Fruit fly (Drosophila melanogaster) whole organism, embryonic: ENCODE results near the gene CG15602.

Source experiments
- ATbp ChIP-seq: fragments of 200-800 bp; sonication (Bioruptor generic); optimal IDR thresholded peaks from 2 replicates; lab custom pipeline; 2017; ENCODE audit warnings: missing biosample characterization, mild to moderate bottlenecking, missing genetic modification characterization, missing genetic modification reagents
- Asciz ChIP-seq: fragments of 200-800 bp; sonication (Bioruptor generic); optimal IDR thresholded peaks from 2 replicates; lab custom pipeline; 2017; ENCODE audit warnings: missing biosample characterization, mild to moderate bottlenecking, missing genetic modification characterization, missing genetic modification reagents
- CG11504 ChIP-seq: fragments of 200-800 bp; sonication (Bioruptor generic); optimal IDR thresholded peaks from 3 replicates; lab custom pipeline; 2019; ENCODE audit warnings: missing biosample characterization, mild to moderate bottlenecking, missing genetic modification characterization, moderate library complexity
- CG11696 ChIP-seq: fragments of 200-800 bp; sonication (Bioruptor generic); IDR thresholded peaks from 2 replicates; pipeline ENCODE4 v1.3.6; 2022; ENCODE audit warnings: missing biosample characterization, missing genetic modification characterization
- CG12659 ChIP-seq: fragments of 200-800 bp; sonication (Bioruptor generic); optimal IDR thresholded peaks from 3 replicates; lab custom pipeline; 2017; ENCODE audit warnings: mild to moderate bottlenecking, missing biosample characterization, missing genetic modification reagents, missing genetic modification characterization
- CG1602 ChIP-seq: fragments of 200-800 bp; sonication (Bioruptor generic); optimal IDR thresholded peaks from 3 replicates; lab custom pipeline; 2016; ENCODE audit warnings: missing biosample characterization, missing genetic modification characterization
- CG18262 ChIP-seq: fragments of 200-800 bp; optimal IDR thresholded peaks from 3 replicates; lab custom pipeline; 2019; ENCODE audit warnings: missing biosample characterization, mild to moderate bottlenecking, missing genetic modification characterization, moderate library complexity
- CG2116 ChIP-seq: fragments of 200-800 bp; sonication (Bioruptor generic); optimal IDR thresholded peaks from 3 replicates; lab custom pipeline; 2018; ENCODE audit warnings: missing biosample characterization, mild to moderate bottlenecking, missing genetic modification characterization
- CG3065 ChIP-seq: fragments of 200-800 bp; sonication (Bioruptor generic); optimal IDR thresholded peaks from 2 replicates; lab custom pipeline; 2016; ENCODE audit warnings: missing biosample characterization, missing genetic modification characterization
- CG32532 ChIP-seq: fragments of 200-800 bp; sonication (Bioruptor generic); IDR thresholded peaks from 2 replicates; pipeline ENCODE4 v1.3.6; 2022; ENCODE audit warnings: missing biosample characterization, missing genetic modification characterization
- CG33213 ChIP-seq: fragments of 200-800 bp; sonication (Bioruptor generic); optimal IDR thresholded peaks from 3 replicates; lab custom pipeline; 2016; ENCODE audit warnings: missing biosample characterization, missing genetic modification characterization
- CG42726 ChIP-seq: fragments of 200-800 bp; sonication (Bioruptor generic); IDR thresholded peaks from 2 replicates; pipeline ENCODE4 v1.3.6; 2022; ENCODE audit warnings: missing biosample characterization, missing genetic modification characterization; ENCODE audit not compliant: partially characterized antibody
- CG8388 ChIP-seq: fragments of 200-800 bp; sonication (Bioruptor generic); optimal IDR thresholded peaks from 2 replicates; lab custom pipeline; 2019; ENCODE audit warnings: missing biosample characterization, mild to moderate bottlenecking, missing genetic modification characterization, moderate library complexity
- CHES-1-like ChIP-seq: fragments of 200-800 bp; sonication (Bioruptor generic); optimal IDR thresholded peaks from 2 replicates; lab custom pipeline; 2016; ENCODE audit warnings: missing biosample characterization, missing genetic modification characterization
- CoRest ChIP-seq: fragments of 200-800 bp; sonication (Bioruptor generic); optimal IDR thresholded peaks from 3 replicates; lab custom pipeline; 2018; ENCODE audit warnings: missing biosample characterization, mild to moderate bottlenecking, missing genetic modification characterization, moderate library complexity
- Dfd ChIP-seq, 2 experiments: fragments of >200 bp; optimal IDR thresholded peaks; 2 replicates each; lab custom pipeline; 2017; ENCODE audit warnings: missing biosample characterization in 2 of 2, missing genetic modification characterization in 2 of 2
- Dip3 ChIP-seq: fragments of 200-800 bp; sonication (Bioruptor generic); optimal IDR thresholded peaks from 3 replicates; lab custom pipeline; 2016; ENCODE audit warnings: missing biosample characterization, missing genetic modification characterization
- Doc3 ChIP-seq: fragments of 200-800 bp; sonication (Bioruptor generic); IDR thresholded peaks from 3 replicates; pipeline ENCODE4 v1.3.6; 2022; ENCODE audit warnings: missing biosample characterization, missing genetic modification characterization; ENCODE audit not compliant: partially characterized antibody
- Elba2 ChIP-seq: fragments of 200-800 bp; sonication (Bioruptor generic); optimal IDR thresholded peaks from 3 replicates; lab custom pipeline; 2016; ENCODE audit warnings: missing biosample characterization, missing genetic modification characterization
- Hmr ChIP-seq: fragments of 200-800 bp; sonication (Bioruptor generic); optimal IDR thresholded peaks from 3 replicates; lab custom pipeline; 2017; ENCODE audit warnings: mild to moderate bottlenecking, missing biosample characterization, missing genetic modification reagents, missing genetic modification characterization
- Lpt ChIP-seq: fragments of >200 bp; optimal IDR thresholded peaks from 2 replicates; lab custom pipeline; 2018; ENCODE audit warnings: missing biosample characterization, missing genetic modification characterization
- Myb ChIP-seq: fragments of 200-800 bp; sonication (Bioruptor generic); optimal IDR thresholded peaks from 2 replicates; lab custom pipeline; 2016; ENCODE audit warnings: missing biosample characterization, missing genetic modification characterization
- NC2β ChIP-seq: fragments of 200-800 bp; sonication (Bioruptor generic); optimal IDR thresholded peaks from 2 replicates; lab custom pipeline; 2016; ENCODE audit warnings: missing biosample characterization, missing genetic modification characterization
- NfI ChIP-seq: fragments of 200-800 bp; sonication (Bioruptor generic); optimal IDR thresholded peaks from 3 replicates; lab custom pipeline; 2018; ENCODE audit warnings: missing biosample characterization, mild to moderate bottlenecking, missing genetic modification characterization, moderate library complexity
- Sox102F ChIP-seq: fragments of 200-800 bp; sonication (Bioruptor generic); optimal IDR thresholded peaks from 2 replicates; lab custom pipeline; 2018; ENCODE audit warnings: missing biosample characterization, mild to moderate bottlenecking, missing genetic modification characterization, moderate library complexity
- Trl ChIP-seq, 3 experiments: fragments of >200 bp in 2 of 3; fragments of 200-800 bp in 1 of 3; sonication (Bioruptor generic) in 1 of 3; optimal IDR thresholded peaks; 2 replicates in 1 of 3; 3 replicates in 2 of 3; lab custom pipeline; 2016 to 2017; ENCODE audit warnings: missing biosample characterization in 1 of 3, missing genetic modification characterization in 1 of 3
- bowl ChIP-seq: fragments of 200-800 bp; sonication (Bioruptor generic); IDR thresholded peaks from 2 replicates; pipeline ENCODE4 v1.3.6; 2022; ENCODE audit warnings: missing biosample characterization, missing genetic modification characterization
- br ChIP-seq: fragments of >200 bp; optimal IDR thresholded peaks from 2 replicates; lab custom pipeline; 2017
- cad ChIP-seq: fragments of >200 bp; optimal IDR thresholded peaks from 2 replicates; lab custom pipeline; 2017; ENCODE audit warnings: missing biosample characterization, missing genetic modification characterization
- exex ChIP-seq: fragments of 200-800 bp; sonication (Bioruptor generic); optimal IDR thresholded peaks from 4 replicates; lab custom pipeline; 2018; ENCODE audit warnings: missing biosample characterization, mild to moderate bottlenecking, missing genetic modification characterization, moderate library complexity
- gcm ChIP-seq: fragments of 200-800 bp; sonication (Bioruptor generic); optimal IDR thresholded peaks from 2 replicates; lab custom pipeline; 2019; ENCODE audit warnings: missing biosample characterization, mild to moderate bottlenecking, missing genetic modification characterization, moderate library complexity
- ken ChIP-seq: fragments of 200-800 bp; sonication (Bioruptor generic); IDR thresholded peaks from 3 replicates; pipeline ENCODE4 v1.3.6; 2022; ENCODE audit warnings: missing biosample characterization, missing genetic modification characterization
- lov ChIP-seq, 2 experiments: fragments of 200-800 bp in 1 of 2; fragments of >200 bp in 1 of 2; sonication (Bioruptor generic) in 1 of 2; IDR thresholded peaks in 1 of 2; optimal IDR thresholded peaks in 1 of 2; 2 replicates in 1 of 2; 3 replicates in 1 of 2; pipeline versions ENCODE4 v1.3.6 to Lab custom; 2017 to 2022; ENCODE audit warnings: missing biosample characterization in 1 of 2, missing genetic modification characterization in 1 of 2
- luna ChIP-seq: fragments of 200-800 bp; sonication (Bioruptor generic); optimal IDR thresholded peaks from 2 replicates; lab custom pipeline; 2016; ENCODE audit warnings: missing biosample characterization, missing genetic modification characterization
- nom ChIP-seq: fragments of 200-800 bp; sonication (Bioruptor generic); optimal IDR thresholded peaks from 2 replicates; lab custom pipeline; 2017; ENCODE audit warnings: missing biosample characterization, missing genetic modification characterization, mild to moderate bottlenecking, moderate library complexity, missing genetic modification reagents
- odd ChIP-seq: fragments of 200-800 bp; sonication (Bioruptor generic); optimal IDR thresholded peaks from 2 replicates; lab custom pipeline; 2017; ENCODE audit warnings: missing biosample characterization, mild to moderate bottlenecking, missing genetic modification characterization
- peb ChIP-seq: fragments of 200-800 bp; sonication (Bioruptor generic); IDR thresholded peaks from 2 replicates; pipeline ENCODE4 v1.3.6; 2022; ENCODE audit warnings: missing biosample characterization, missing genetic modification characterization
- rib ChIP-seq: fragments of 200-800 bp; sonication (Bioruptor generic); IDR thresholded peaks from 2 replicates; pipeline ENCODE4 v1.3.6; 2022; ENCODE audit warnings: missing biosample characterization, missing genetic modification characterization
- salm ChIP-seq: fragments of 200-800 bp; sonication (Bioruptor generic); optimal IDR thresholded peaks from 2 replicates; lab custom pipeline; 2018; ENCODE audit warnings: missing biosample characterization, mild to moderate bottlenecking, missing genetic modification characterization
- sna ChIP-seq: fragments of 200-800 bp; sonication (Bioruptor generic); IDR thresholded peaks from 2 replicates; pipeline ENCODE4 v1.3.6; 2022; ENCODE audit warnings: missing biosample characterization, missing genetic modification characterization; ENCODE audit not compliant: partially characterized antibody
- sob ChIP-seq: fragments of 200-800 bp; sonication (Bioruptor generic); IDR thresholded peaks from 2 replicates; pipeline ENCODE4 v1.3.6; 2022; ENCODE audit warnings: missing biosample characterization, missing genetic modification characterization
- stc ChIP-seq: fragments of 200-800 bp; sonication (Bioruptor generic); IDR thresholded peaks from 2 replicates; pipeline ENCODE4 v1.3.6; 2022; ENCODE audit warnings: missing biosample characterization, missing genetic modification characterization
- tap ChIP-seq: fragments of 200-800 bp; optimal IDR thresholded peaks from 3 replicates; lab custom pipeline; 2019; ENCODE audit warnings: missing biosample characterization, mild to moderate bottlenecking, missing genetic modification characterization, moderate library complexity
- tna ChIP-seq: fragments of 200-800 bp; sonication (Bioruptor generic); IDR thresholded peaks from 2 replicates; pipeline ENCODE4 v1.3.6; 2022; ENCODE audit warnings: missing biosample characterization, missing genetic modification characterization; ENCODE audit not compliant: partially characterized antibody
- trem ChIP-seq: fragments of 200-800 bp; optimal IDR thresholded peaks from 3 replicates; lab custom pipeline; 2019; ENCODE audit warnings: missing biosample characterization, mild to moderate bottlenecking, missing genetic modification characterization, moderate library complexity
- trh ChIP-seq: fragments of 200-800 bp; sonication (Bioruptor generic); optimal IDR thresholded peaks from 2 replicates; lab custom pipeline; 2016; ENCODE audit warnings: missing biosample characterization, missing genetic modification characterization
- tx ChIP-seq: fragments of 200-800 bp; sonication (Bioruptor generic); optimal IDR thresholded peaks from 2 replicates; lab custom pipeline; 2016; ENCODE audit warnings: missing biosample characterization, missing genetic modification characterization
- unpg ChIP-seq: fragments of 200-800 bp; sonication (Bioruptor generic); optimal IDR thresholded peaks from 3 replicates; lab custom pipeline; 2018; ENCODE audit warnings: missing biosample characterization, mild to moderate bottlenecking, missing genetic modification characterization, moderate library complexity
- zen2 ChIP-seq: fragments of 200-800 bp; sonication (Bioruptor generic); IDR thresholded peaks from 3 replicates; pipeline ENCODE4 v1.3.6; 2022; ENCODE audit warnings: missing biosample characterization, missing genetic modification characterization; ENCODE audit not compliant: partially characterized antibody

Gene CG15602

DNA sequence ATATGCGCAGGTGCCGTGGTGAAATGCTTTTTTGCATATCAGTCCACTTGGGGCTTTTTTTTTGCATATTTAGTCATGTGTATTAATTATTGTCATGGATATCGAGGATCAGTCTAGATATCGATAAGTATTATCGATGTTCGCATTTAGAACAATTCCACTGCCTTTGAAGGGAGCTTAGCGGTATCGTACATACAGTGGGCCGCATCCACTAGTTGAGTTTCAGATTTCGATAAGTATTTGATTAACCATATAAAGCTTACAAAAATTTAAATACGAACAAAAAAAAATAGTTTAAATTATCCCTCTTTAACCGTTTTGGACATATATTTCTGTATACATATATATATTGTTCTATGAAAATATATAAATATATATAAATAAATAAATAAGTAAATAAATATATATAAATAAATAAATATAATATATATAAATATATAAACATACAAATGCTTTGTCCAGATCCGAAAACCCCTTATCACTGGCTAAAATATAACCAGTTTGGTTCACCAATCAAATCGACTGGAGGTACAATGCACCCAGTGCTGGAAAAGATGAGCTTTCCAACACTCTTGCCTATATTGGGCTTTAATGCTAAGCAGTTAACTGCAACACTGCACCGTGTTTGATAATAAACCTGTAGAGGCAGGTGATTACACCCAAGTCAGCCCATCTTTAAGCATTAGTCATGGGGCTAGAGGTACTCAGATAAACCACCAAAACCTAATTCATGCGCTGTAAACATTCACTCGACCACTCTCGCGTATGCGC lies 3.8 kb downstream of the CG15602 start (continued):
- TF ChIP-seq tx (GFP tag; lab: Kevin White, UChicago) = no peak
- no peak for TF ChIP-seq rib (GFP tag; lab: Robert Waterston, UW)
- TF ChIP-seq nom (GFP tag; lab: Kevin White, UChicago) = no peak
- TF ChIP-seq CHES-1-like (GFP tag; lab: Kevin White, UChicago) = no peak
- peak; percentile 32 for TF ChIP-seq CG8388
- TF ChIP-seq sna (GFP tag; lab: Robert Waterston, UW) = peak; percentile 31; the same call in 1 of the 2 replicates
- TF ChIP-seq Doc3 (GFP tag; lab: Robert Waterston, UW) = peak; percentile 64
- TF ChIP-seq Elba2 = no peak
- no peak for TF ChIP-seq peb (GFP tag; lab: Robert Waterston, UW)
- TF ChIP-seq CG2116 (GFP tag; lab: Kevin White, UChicago) = peak; percentile 36
- no peak for TF ChIP-seq bowl (GFP tag; lab: Robert Waterston, UW)
- no peak for TF ChIP-seq sob (GFP tag; lab: Robert Waterston, UW)
- no peak for TF ChIP-seq salm (tag; lab: Kevin White, UChicago)
- peak; percentile 29 for TF ChIP-seq ATbp (GFP tag; lab: Kevin White, UChicago)
- TF ChIP-seq Hmr (GFP tag; lab: Kevin White, UChicago) = peak; percentile 58
- TF ChIP-seq CG33213 = no peak
- no peak for TF ChIP-seq luna (GFP tag; lab: Kevin White, UChicago)
- TF ChIP-seq tap (tag; lab: Kevin White, UChicago) = no peak
- no peak for TF ChIP-seq CG3065
- no peak for TF ChIP-seq Sox102F
- TF ChIP-seq CG18262 (tag; lab: Kevin White, UChicago) = peak; percentile 36
- TF ChIP-seq odd (GFP tag; lab: Kevin White, UChicago) = no peak
- no peak for TF ChIP-seq br (lab: Kevin White, UChicago)
- no peak for TF ChIP-seq CG11504
- no peak for TF ChIP-seq NC2β (GFP tag; lab: Kevin White, UChicago)
- TF ChIP-seq Myb = no peak
- peak; percentile 32; the same call in 1 of the 2 replicates for TF ChIP-seq CG42726 (GFP tag; lab: Robert Waterston, UW)
- TF ChIP-seq Dip3 (GFP tag; lab: Kevin White, UChicago) = no peak
- TF ChIP-seq tna = peak; percentile 38; the same call in 1 of the 2 replicates
- no peak for TF ChIP-seq CG32532 (GFP tag; lab: Robert Waterston, UW)
- TF ChIP-seq CG1602 (GFP tag; lab: Kevin White, UChicago) = no peak
- TF ChIP-seq NfI (GFP tag; lab: Kevin White, UChicago) = peak; percentile 23
- peak; percentile 24 for TF ChIP-seq unpg
- no peak for TF ChIP-seq Trl (optimal IDR thresholded peaks at IDR 0.05; lab: Kevin White, UChicago)
- no peak for TF ChIP-seq Trl (GFP tag; optimal IDR thresholded peaks at IDR 0.05; lab: Kevin White, UChicago)
- TF ChIP-seq cad (GFP tag; lab: Kevin White, UChicago) = no peak
- TF ChIP-seq zen2 (GFP tag; lab: Robert Waterston, UW) = peak; percentile 69
- TF ChIP-seq Asciz = no peak
- TF ChIP-seq stc (GFP tag; lab: Robert Waterston, UW) = no peak
- TF ChIP-seq Dfd (GFP tag; optimal IDR thresholded peaks at IDR 0.05; lab: Kevin White, UChicago) = no peak
- TF ChIP-seq Lpt (GFP tag; lab: Kevin White, UChicago) = no peak
- peak; percentile 21 for TF ChIP-seq gcm (GFP tag; lab: Kevin White, UChicago)
- TF ChIP-seq CoRest (tag; lab: Kevin White, UChicago) = peak; percentile 40
- TF ChIP-seq exex = peak; percentile 27
- peak; percentile 20 for TF ChIP-seq CG12659
- no peak for TF ChIP-seq ken (GFP tag; lab: Robert Waterston, UW)
- TF ChIP-seq trem (tag; lab: Kevin White, UChicago) = peak; percentile 11
- no peak for TF ChIP-seq trh (GFP tag; lab: Kevin White, UChicago)
- no peak for TF ChIP-seq CG11696 (GFP tag; lab: Robert Waterston, UW)
- TF ChIP-seq lov (optimal IDR thresholded peaks at IDR 0.05; lab: Kevin White, UChicago) = no peak
- TF ChIP-seq lov (GFP tag; IDR thresholded peaks at IDR 0.05; lab: Robert Waterston, UW) = no peak
